Fruit fly (Drosophila melanogaster): ENCODE data around the gene CG7600.

DNA sequence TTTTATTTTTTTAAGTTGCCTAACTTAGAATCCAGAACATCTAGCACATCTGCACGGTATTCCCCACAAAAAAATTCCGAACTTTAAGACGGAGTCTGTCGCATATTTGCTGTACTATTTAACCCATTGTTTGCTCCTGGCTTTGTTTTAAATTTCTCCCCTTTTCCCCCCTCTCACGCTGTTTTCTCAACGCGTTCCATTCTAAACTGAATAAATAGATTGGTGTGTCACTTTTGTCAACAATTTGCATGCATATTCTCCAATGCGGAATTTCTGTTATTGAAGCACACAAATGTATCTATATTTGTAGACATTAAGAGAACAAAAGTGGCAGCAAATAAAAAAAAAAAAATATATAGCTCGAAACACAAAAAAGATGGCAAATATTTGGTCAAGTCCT is 47.8 kb downstream of the CG7600 start:
- TF ChIP-seq ovo (GFP tag; optimal IDR thresholded peaks at IDR 0.05) (peak; percentile 20), CG1620 (GFP tag; optimal IDR thresholded peaks at IDR 0.05) (peak; percentile 35), bab1 (GFP tag; optimal IDR thresholded peaks at IDR 0.05) (no peak), CG7101 (tag; optimal IDR thresholded peaks at IDR 0.05) (peak; percentile 64), CG33017 (tag; optimal IDR thresholded peaks at IDR 0.05) (no peak), Hr96 (GFP tag; optimal IDR thresholded peaks at IDR 0.05) (no peak), Crg-1 (GFP tag; optimal IDR thresholded peaks at IDR 0.05) (no peak), CG11617 (GFP tag; optimal IDR thresholded peaks at IDR 0.05) (peak; percentile 29), Mnt (GFP tag; optimal IDR thresholded peaks at IDR 0.05) (no peak)

Measured in whole organism, adult.